Worm (Caenorhabditis elegans) whole organism, L1 larva: ENCODE data around the gene srh-288.

Experiments
- ama-1 ChIP-seq: fragments of 150-350 bp; optimal IDR thresholded peaks from 2 replicates; lab custom pipeline; 2014
- blmp-1 ChIP-seq: fragments of 150-350 bp; optimal IDR thresholded peaks from 2 replicates; lab custom pipeline; 2014; ENCODE audit warnings: missing biosample characterization, missing genetic modification characterization
- elt-3 ChIP-seq, 6 experiments: fragments of 150-350 bp in 1 of 6; sonication (generic microtip); optimal IDR thresholded peaks; 2 replicates each; lab custom pipeline; 2017 to 2018; ENCODE audit warnings: missing biosample characterization in 6 of 6, missing genetic modification characterization in 6 of 6, inconsistent platforms in 1 of 6
- fos-1 ChIP-seq: fragments of 150-350 bp; optimal IDR thresholded peaks from 2 replicates; lab custom pipeline; 2014; ENCODE audit warnings: missing biosample characterization, missing genetic modification characterization
- hlh-17 ChIP-seq: fragments of 200-800 bp; sonication (Bioruptor generic); optimal IDR thresholded peaks from 2 replicates; lab custom pipeline; 2018; ENCODE audit warnings: missing genetic modification characterization, mild to moderate bottlenecking, missing compliant biosample characterization, moderate library complexity, borderline replicate concordance
- lin-39 ChIP-seq: fragments of 150-350 bp; optimal IDR thresholded peaks from 2 replicates; lab custom pipeline; 2014; ENCODE audit warnings: missing biosample characterization, missing genetic modification reagents, missing genetic modification characterization
- nhr-237 ChIP-seq: fragments of 150-350 bp; optimal IDR thresholded peaks from 2 replicates; lab custom pipeline; 2014; ENCODE audit warnings: missing biosample characterization, missing genetic modification characterization
- snpc-4 ChIP-seq: fragments of 150-350 bp; optimal IDR thresholded peaks from 2 replicates; lab custom pipeline; 2014; ENCODE audit warnings: missing biosample characterization, missing genetic modification characterization
- sox-4 ChIP-seq: sonication (generic microtip); optimal IDR thresholded peaks from 2 replicates; lab custom pipeline; 2016; ENCODE audit warnings: missing genetic modification characterization, missing compliant biosample characterization

- TF ChIP-seq elt-3 (tag; optimal IDR thresholded peaks at IDR 0.05; lab: Kevin White, UChicago) (no peak), fos-1 (tag; lab: Kevin White, UChicago) (no peak), hlh-17 (GFP tag; lab: Kevin White, UChicago) (no peak), snpc-4 (no peak), ama-1 (no peak), nhr-237 (tag; lab: Kevin White, UChicago) (no peak), blmp-1 (tag; lab: Kevin White, UChicago) (no peak), lin-39 (tag; lab: Kevin White, UChicago) (no peak), sox-4 (no peak)
Observed at ce11 chrV:17805323-17805722, 9.8 kb upstream of the srh-288 start, which contains the start of gene srh-291.
